ENCODE assay signal across 1 fruit fly cellular context in genomic region chr2L:16545772-16546171, dm6.
TF ChIP-seq lines count a peak whose summit lies in the region.

No protein-coding gene starts in this region.

TF ChIP-seq in whole organism, embryonic, 481 proteins besides CTCF, POLR2A, EP300 and RAD21 (continued from another document and continues in another):
- TF ChIP-seq CG7271 (tag; optimal IDR thresholded peaks at IDR 0.05; lab: Kevin White, UChicago) = no peak
- TF ChIP-seq CG3995 (GFP tag; optimal IDR thresholded peaks at IDR 0.05; lab: Kevin White, UChicago) = no peak
- peak; percentile 40 for TF ChIP-seq org-1 (GFP tag; optimal IDR thresholded peaks at IDR 0.05; lab: Kevin White, UChicago)
- TF ChIP-seq CG3065 (GFP tag; optimal IDR thresholded peaks at IDR 0.05; lab: Kevin White, UChicago) = no peak
- no peak for TF ChIP-seq Dip3 (GFP tag; optimal IDR thresholded peaks at IDR 0.05; lab: Kevin White, UChicago)
- no peak for TF ChIP-seq CG12942 (GFP tag; optimal IDR thresholded peaks at IDR 0.05; lab: Kevin White, UChicago)
- no peak for TF ChIP-seq gsb-n (tag; optimal IDR thresholded peaks at IDR 0.05; lab: Kevin White, UChicago)
- TF ChIP-seq onecut (GFP tag; IDR thresholded peaks at IDR 0.05; lab: Robert Waterston, UW) = peak; percentile 67
- TF ChIP-seq CG7786 (GFP tag; optimal IDR thresholded peaks at IDR 0.05; lab: Kevin White, UChicago) = peak; percentile 41
- peak; percentile 67 for TF ChIP-seq CoRest (tag; optimal IDR thresholded peaks at IDR 0.05; lab: Kevin White, UChicago)
- TF ChIP-seq CG11456 (GFP tag; IDR thresholded peaks at IDR 0.05; lab: Robert Waterston, UW) = 0 out of 3 replicates have a peak, but pooled peaks have one; percentile 53
- TF ChIP-seq ase (GFP tag; IDR thresholded peaks at IDR 0.05; lab: Robert Waterston, UW) = no peak; the same call in 2 of the 3 replicates
- peak; percentile 17 for TF ChIP-seq CG8281 (tag; optimal IDR thresholded peaks at IDR 0.05; lab: Kevin White, UChicago)
- peak; percentile 18 for TF ChIP-seq repo (GFP tag; optimal IDR thresholded peaks at IDR 0.05; lab: Kevin White, UChicago)
- TF ChIP-seq CG6175 (GFP tag; IDR thresholded peaks at IDR 0.05; lab: Robert Waterston, UW) = peak; percentile 59; the same call in 1 of the 3 replicates
- TF ChIP-seq ssp (GFP tag; IDR thresholded peaks at IDR 0.05; lab: Robert Waterston, UW) = no peak
- TF ChIP-seq Eip74EF (GFP tag; optimal IDR thresholded peaks at IDR 0.05; lab: Kevin White, UChicago) = peak in 1 of 2 experiments; percentile 62
- no peak for TF ChIP-seq pita (GFP tag; optimal IDR thresholded peaks at IDR 0.05; lab: Kevin White, UChicago)
- no peak for TF ChIP-seq h (optimal IDR thresholded peaks at IDR 0.05; lab: Kevin White, UChicago)
- no peak for TF ChIP-seq CG10431 (GFP tag; optimal IDR thresholded peaks at IDR 0.05; lab: Kevin White, UChicago)
- no peak for TF ChIP-seq HmgD (GFP tag; optimal IDR thresholded peaks at IDR 0.05; lab: Kevin White, UChicago)
- TF ChIP-seq run (tag; optimal IDR thresholded peaks at IDR 0.05; lab: Kevin White, UChicago) = peak; percentile 61
- no peak for TF ChIP-seq D (optimal IDR thresholded peaks at IDR 0.05; lab: Kevin White, UChicago)
- no peak for TF ChIP-seq D (GFP tag; optimal IDR thresholded peaks at IDR 0.05; lab: Kevin White, UChicago)
- TF ChIP-seq gro (GFP tag; optimal IDR thresholded peaks at IDR 0.05; lab: Kevin White, UChicago) = peak; percentile 65
- peak; percentile 70 for TF ChIP-seq CG12391 (tag; optimal IDR thresholded peaks at IDR 0.05; lab: Kevin White, UChicago)
- no peak for TF ChIP-seq Usf (GFP tag; optimal IDR thresholded peaks at IDR 0.05; lab: Kevin White, UChicago)
- TF ChIP-seq Adf1 (GFP tag; IDR thresholded peaks at IDR 0.05; lab: Robert Waterston, UW) = no peak
- no peak for TF ChIP-seq crp (GFP tag; optimal IDR thresholded peaks at IDR 0.05; lab: Kevin White, UChicago)
- TF ChIP-seq Asciz (GFP tag; optimal IDR thresholded peaks at IDR 0.05; lab: Kevin White, UChicago) = peak; percentile 63
- peak; percentile 36 for TF ChIP-seq CG17568 (GFP tag; optimal IDR thresholded peaks at IDR 0.05; lab: Kevin White, UChicago)
- no peak for TF ChIP-seq ash1 (GFP tag; optimal IDR thresholded peaks at IDR 0.05; lab: Kevin White, UChicago)
- peak; percentile 60 for TF ChIP-seq CG1647 (GFP tag; optimal IDR thresholded peaks at IDR 0.05; lab: Kevin White, UChicago)
- no peak for TF ChIP-seq Sry-δ (GFP tag; optimal IDR thresholded peaks at IDR 0.05; lab: Kevin White, UChicago)
- peak; percentile 16 for TF ChIP-seq exex (tag; optimal IDR thresholded peaks at IDR 0.05; lab: Kevin White, UChicago)
- no peak for TF ChIP-seq ab (GFP tag; optimal IDR thresholded peaks at IDR 0.05; lab: Kevin White, UChicago)
- peak; percentile 55 for TF ChIP-seq oc (tag; optimal IDR thresholded peaks at IDR 0.05; lab: Kevin White, UChicago)
- no peak for TF ChIP-seq dan (GFP tag; IDR thresholded peaks at IDR 0.05; lab: Robert Waterston, UW)
- TF ChIP-seq Max (GFP tag; optimal IDR thresholded peaks at IDR 0.05; lab: Kevin White, UChicago) = peak; percentile 45
- TF ChIP-seq sens (GFP tag; lab: Kevin White, UChicago) = peak; percentile 89
- TF ChIP-seq Aef1 (GFP tag; IDR thresholded peaks at IDR 0.05; lab: Robert Waterston, UW) = peak; percentile 34; the same call in 2 of the 3 replicates
- TF ChIP-seq nom (GFP tag; optimal IDR thresholded peaks at IDR 0.05; lab: Kevin White, UChicago) = peak; percentile 11
- TF ChIP-seq zen2 (GFP tag; IDR thresholded peaks at IDR 0.05; lab: Robert Waterston, UW; ENCODE audit: partially characterized antibody) = no peak
- TF ChIP-seq CG9609 (GFP tag; optimal IDR thresholded peaks at IDR 0.05; lab: Kevin White, UChicago) = peak; percentile 7
- no peak for TF ChIP-seq hth (optimal IDR thresholded peaks at IDR 0.05; lab: Kevin White, UChicago)
- no peak for TF ChIP-seq CG13287 (GFP tag; IDR thresholded peaks at IDR 0.05; lab: Robert Waterston, UW; ENCODE audit: partially characterized antibody)
- peak; percentile 42 to 50 for TF ChIP-seq dpn (GFP tag; optimal IDR thresholded peaks at IDR 0.05; lab: Kevin White, UChicago)
- 0 out of 2 replicates have a peak, but pooled peaks have one; percentile 32 for TF ChIP-seq CG32772 (GFP tag; IDR thresholded peaks at IDR 0.05; lab: Robert Waterston, UW)
- TF ChIP-seq slp2 (GFP tag; optimal IDR thresholded peaks at IDR 0.05; lab: Kevin White, UChicago) = peak; percentile 41
- no peak for TF ChIP-seq ttk (GFP tag; IDR thresholded peaks at IDR 0.05; lab: Robert Waterston, UW)
- no peak for TF ChIP-seq YL-1 (GFP tag; optimal IDR thresholded peaks at IDR 0.05; lab: Kevin White, UChicago)
- TF ChIP-seq odd (GFP tag; optimal IDR thresholded peaks at IDR 0.05; lab: Kevin White, UChicago) = peak; percentile 51
- TF ChIP-seq tna (GFP tag; IDR thresholded peaks at IDR 0.05; lab: Robert Waterston, UW; ENCODE audit: partially characterized antibody) = no peak
- no peak for TF ChIP-seq CG8944 (GFP tag; optimal IDR thresholded peaks at IDR 0.05; lab: Kevin White, UChicago)
- no peak for TF ChIP-seq CG17912 (GFP tag; optimal IDR thresholded peaks at IDR 0.05; lab: Kevin White, UChicago)
- TF ChIP-seq CG5180 (GFP tag; optimal IDR thresholded peaks at IDR 0.05; lab: Kevin White, UChicago) = peak; percentile 56
- no peak for TF ChIP-seq CG42726 (GFP tag; IDR thresholded peaks at IDR 0.05; lab: Robert Waterston, UW; ENCODE audit: partially characterized antibody)
- no peak for TF ChIP-seq sr (GFP tag; IDR thresholded peaks at IDR 0.05; lab: Robert Waterston, UW)
- TF ChIP-seq mam (GFP tag; optimal IDR thresholded peaks at IDR 0.05; lab: Kevin White, UChicago) = peak; percentile 59
- TF ChIP-seq Awh (GFP tag; IDR thresholded peaks at IDR 0.05; lab: Robert Waterston, UW) = no peak
- peak; percentile 75 for TF ChIP-seq Meics (GFP tag; optimal IDR thresholded peaks at IDR 0.05; lab: Kevin White, UChicago)
- peak; percentile 73; the same call in 1 of the 2 replicates for TF ChIP-seq CG14014 (GFP tag; IDR thresholded peaks at IDR 0.05; lab: Robert Waterston, UW)
- TF ChIP-seq Sry-β (GFP tag; optimal IDR thresholded peaks at IDR 0.05; lab: Kevin White, UChicago) = no peak
- TF ChIP-seq dimm (GFP tag; IDR thresholded peaks at IDR 0.05; lab: Robert Waterston, UW) = 0 out of 2 replicates have a peak, but pooled peaks have one; percentile 4
- TF ChIP-seq CG18764 (GFP tag; optimal IDR thresholded peaks at IDR 0.05; lab: Kevin White, UChicago) = peak; percentile 1
- peak; percentile 83 for TF ChIP-seq scrt (GFP tag; optimal IDR thresholded peaks at IDR 0.05; lab: Kevin White, UChicago)
- peak; percentile 26; the same call in 1 of the 2 replicates for TF ChIP-seq ranshi (GFP tag; IDR thresholded peaks at IDR 0.05; lab: Robert Waterston, UW)
- 0 out of 2 replicates have a peak, but pooled peaks have one; percentile 45 for TF ChIP-seq rib (GFP tag; IDR thresholded peaks at IDR 0.05; lab: Robert Waterston, UW)
- TF ChIP-seq CG2116 (GFP tag; optimal IDR thresholded peaks at IDR 0.05; lab: Kevin White, UChicago) = no peak
- peak; percentile 1 for TF ChIP-seq CG2875 (GFP tag; optimal IDR thresholded peaks at IDR 0.05; lab: Kevin White, UChicago)
- TF ChIP-seq stc (GFP tag; IDR thresholded peaks at IDR 0.05; lab: Robert Waterston, UW) = peak; percentile 62
- TF ChIP-seq CHES-1-like (GFP tag; optimal IDR thresholded peaks at IDR 0.05; lab: Kevin White, UChicago) = peak; percentile 40
- no peak for TF ChIP-seq tll (GFP tag; optimal IDR thresholded peaks at IDR 0.05; lab: Kevin White, UChicago)
- 0 out of 2 replicates have a peak, but pooled peaks have one; percentile 16 for TF ChIP-seq ap (GFP tag; IDR thresholded peaks at IDR 0.05; lab: Robert Waterston, UW)
- peak; percentile 18 for TF ChIP-seq jing (GFP tag; optimal IDR thresholded peaks at IDR 0.05; lab: Kevin White, UChicago)
- peak; percentile 59 for TF ChIP-seq CG15011 (GFP tag; optimal IDR thresholded peaks at IDR 0.05; lab: Kevin White, UChicago)
- no peak for TF ChIP-seq seq (GFP tag; IDR thresholded peaks at IDR 0.05; lab: Robert Waterston, UW)
- TF ChIP-seq cas (GFP tag; IDR thresholded peaks at IDR 0.05; lab: Robert Waterston, UW) = no peak
- TF ChIP-seq CG16813 (GFP tag; IDR thresholded peaks at IDR 0.05; lab: Robert Waterston, UW; ENCODE audit: partially characterized antibody) = no peak
- TF ChIP-seq CG11085 (GFP tag; IDR thresholded peaks at IDR 0.05; lab: Robert Waterston, UW) = no peak
- TF ChIP-seq jumu (GFP tag; optimal IDR thresholded peaks at IDR 0.05; lab: Kevin White, UChicago) = no peak
- TF ChIP-seq CG12155 (GFP tag; optimal IDR thresholded peaks at IDR 0.05; lab: Kevin White, UChicago) = peak; percentile 1
- TF ChIP-seq tin (GFP tag; optimal IDR thresholded peaks at IDR 0.05; lab: Kevin White, UChicago) = peak; percentile 28
- peak; percentile 34 for TF ChIP-seq Nf-YB (GFP tag; optimal IDR thresholded peaks at IDR 0.05; lab: Kevin White, UChicago)
- peak; percentile 46 for TF ChIP-seq corto (GFP tag; optimal IDR thresholded peaks at IDR 0.05; lab: Kevin White, UChicago)
- TF ChIP-seq CG31388 (GFP tag; optimal IDR thresholded peaks at IDR 0.05; lab: Kevin White, UChicago) = no peak
- no peak for TF ChIP-seq CG4282 (GFP tag; optimal IDR thresholded peaks at IDR 0.05; lab: Kevin White, UChicago)
- TF ChIP-seq CG6813 (GFP tag; optimal IDR thresholded peaks at IDR 0.05; lab: Kevin White, UChicago) = peak; percentile 67
- no peak for TF ChIP-seq trem (tag; optimal IDR thresholded peaks at IDR 0.05; lab: Kevin White, UChicago)
- TF ChIP-seq CG34422 (GFP tag; IDR thresholded peaks at IDR 0.05; lab: Robert Waterston, UW) = no peak
- peak; percentile 97 for TF ChIP-seq Drgx (GFP tag; IDR thresholded peaks at IDR 0.05; lab: Robert Waterston, UW)
- peak; percentile 84 for TF ChIP-seq CG2678 (tag; optimal IDR thresholded peaks at IDR 0.05; lab: Kevin White, UChicago)
- no peak for TF ChIP-seq CG9876 (GFP tag; optimal IDR thresholded peaks at IDR 0.05; lab: Kevin White, UChicago)
- no peak for TF ChIP-seq CG7928 (GFP tag; optimal IDR thresholded peaks at IDR 0.05; lab: Kevin White, UChicago)
- peak; percentile 42 for TF ChIP-seq CG31365 (tag; optimal IDR thresholded peaks at IDR 0.05; lab: Kevin White, UChicago)
- TF ChIP-seq CG18476 (GFP tag; optimal IDR thresholded peaks at IDR 0.05; lab: Kevin White, UChicago) = peak; percentile 60
- no peak for TF ChIP-seq CG11560 (tag; IDR thresholded peaks at IDR 0.05; lab: Robert Waterston, UW)
- TF ChIP-seq Mes4 (GFP tag; optimal IDR thresholded peaks at IDR 0.05; lab: Kevin White, UChicago) = peak; percentile 26
- TF ChIP-seq CG2889 (GFP tag; IDR thresholded peaks at IDR 0.05; lab: Robert Waterston, UW) = no peak
- peak; percentile 56 for TF ChIP-seq CG8388 (GFP tag; optimal IDR thresholded peaks at IDR 0.05; lab: Kevin White, UChicago)
- TF ChIP-seq Rfx (GFP tag; IDR thresholded peaks at IDR 0.05; lab: Robert Waterston, UW) = peak; percentile 64
- TF ChIP-seq Stat92E (GFP tag; optimal IDR thresholded peaks at IDR 0.05; lab: Kevin White, UChicago) = no peak
- TF ChIP-seq Bgb (GFP tag; IDR thresholded peaks at IDR 0.05; lab: Robert Waterston, UW; ENCODE audit: partially characterized antibody) = no peak
- TF ChIP-seq ham (GFP tag; IDR thresholded peaks at IDR 0.05; lab: Robert Waterston, UW) = no peak
- TF ChIP-seq Xbp1 (GFP tag; optimal IDR thresholded peaks at IDR 0.05; lab: Kevin White, UChicago) = peak; percentile 64
- no peak for TF ChIP-seq trh (GFP tag; optimal IDR thresholded peaks at IDR 0.05; lab: Kevin White, UChicago)
- TF ChIP-seq az2 (GFP tag; optimal IDR thresholded peaks at IDR 0.05; lab: Kevin White, UChicago) = peak; percentile 46
- TF ChIP-seq her (GFP tag; optimal IDR thresholded peaks at IDR 0.05; lab: Kevin White, UChicago) = no peak
- TF ChIP-seq br (optimal IDR thresholded peaks at IDR 0.05; lab: Kevin White, UChicago) = no peak
- TF ChIP-seq CG8359 (GFP tag; optimal IDR thresholded peaks at IDR 0.05; lab: Kevin White, UChicago; ENCODE audit: borderline replicate concordance) = no peak
- TF ChIP-seq CG11695 (GFP tag; IDR thresholded peaks at IDR 0.05; lab: Robert Waterston, UW) = peak; percentile 60; the same call in 2 of the 3 replicates
- TF ChIP-seq C15 (GFP tag; IDR thresholded peaks at IDR 0.05; lab: Robert Waterston, UW) = no peak
- no peak; the same call in 1 of the 2 replicates for TF ChIP-seq CG10366 (GFP tag; IDR thresholded peaks at IDR 0.05; lab: Robert Waterston, UW)
- peak; percentile 30; the same call in 1 of the 2 replicates for TF ChIP-seq E2f2 (GFP tag; IDR thresholded peaks at IDR 0.05; lab: Robert Waterston, UW)
- no peak for TF ChIP-seq bowl (GFP tag; IDR thresholded peaks at IDR 0.05; lab: Robert Waterston, UW)
- TF ChIP-seq lilli (GFP tag; optimal IDR thresholded peaks at IDR 0.05; lab: Kevin White, UChicago) = peak; percentile 68
- 0 out of 2 replicates have a peak, but pooled peaks have one; percentile 36 for TF ChIP-seq CG16779 (GFP tag; IDR thresholded peaks at IDR 0.05; lab: Robert Waterston, UW)
- TF ChIP-seq lov (optimal IDR thresholded peaks at IDR 0.05; lab: Kevin White, UChicago) = no peak
- TF ChIP-seq lov (GFP tag; IDR thresholded peaks at IDR 0.05; lab: Robert Waterston, UW) = no peak
- peak; percentile 25 for TF ChIP-seq Side (GFP tag; optimal IDR thresholded peaks at IDR 0.05; lab: Kevin White, UChicago)
- peak; percentile 3 for TF ChIP-seq Ets97D (GFP tag; optimal IDR thresholded peaks at IDR 0.05; lab: Kevin White, UChicago)
- no peak for TF ChIP-seq CG2129 (GFP tag; IDR thresholded peaks at IDR 0.05; lab: Robert Waterston, UW; ENCODE audit: partially characterized antibody)
- no peak for TF ChIP-seq CG7357 (GFP tag; IDR thresholded peaks at IDR 0.05; lab: Robert Waterston, UW)
- peak; percentile 44 for TF ChIP-seq Abd-B (GFP tag; optimal IDR thresholded peaks at IDR 0.05; lab: Kevin White, UChicago)
- no peak for TF ChIP-seq Ravus (GFP tag; IDR thresholded peaks at IDR 0.05; lab: Robert Waterston, UW)
- TF ChIP-seq cwo (GFP tag; optimal IDR thresholded peaks at IDR 0.05; lab: Kevin White, UChicago) = peak; percentile 77
- TF ChIP-seq sob (GFP tag; IDR thresholded peaks at IDR 0.05; lab: Robert Waterston, UW) = 0 out of 2 replicates have a peak, but pooled peaks have one; percentile 53
- TF ChIP-seq wor (GFP tag; IDR thresholded peaks at IDR 0.05; lab: Robert Waterston, UW) = no peak
- peak; percentile 49 for TF ChIP-seq sug (tag; optimal IDR thresholded peaks at IDR 0.05; lab: Kevin White, UChicago)
- TF ChIP-seq Ets65A (GFP tag; lab: Kevin White, UChicago) = peak; percentile 77
- no peak for TF ChIP-seq CG4617 (GFP tag; optimal IDR thresholded peaks at IDR 0.05; lab: Kevin White, UChicago; ENCODE audit: borderline replicate concordance)
- no peak for TF ChIP-seq CG6791 (GFP tag; IDR thresholded peaks at IDR 0.05; lab: Robert Waterston, UW; ENCODE audit: partially characterized antibody)
